Fruit fly (Drosophila melanogaster) whole organism, embryonic: ENCODE data around the gene Nep7.
A peak's percentile ranks its signal among the peaks of the same experiment; 100 is the strongest.

Source experiments
- Bteb2 ChIP-seq: fragments of 200-800 bp; sonication (Bioruptor generic); optimal IDR thresholded peaks from 2 replicates; lab custom pipeline; 2016; ENCODE audit warnings: missing biosample characterization, missing genetic modification characterization
- CG10366 ChIP-seq: fragments of 200-800 bp; sonication (Bioruptor generic); IDR thresholded peaks from 2 replicates; pipeline ENCODE4 v1.3.6; 2022; ENCODE audit warnings: missing biosample characterization, missing genetic modification characterization
- CG10543 ChIP-seq: fragments of 200-800 bp; sonication (Bioruptor generic); optimal IDR thresholded peaks from 3 replicates; lab custom pipeline; 2017; ENCODE audit warnings: missing biosample characterization, mild to moderate bottlenecking, missing genetic modification characterization, moderate library complexity
- CG12391 ChIP-seq: fragments of 200-800 bp; sonication (Bioruptor generic); optimal IDR thresholded peaks from 3 replicates; lab custom pipeline; 2018; ENCODE audit warnings: missing biosample characterization, mild to moderate bottlenecking, missing genetic modification characterization, moderate library complexity
- CG12769 ChIP-seq: fragments of 200-800 bp; sonication (Bioruptor generic); optimal IDR thresholded peaks from 2 replicates; lab custom pipeline; 2019; ENCODE audit warnings: missing biosample characterization, mild to moderate bottlenecking, missing genetic modification characterization, moderate library complexity
- CG13775 ChIP-seq: fragments of 200-800 bp; sonication (Bioruptor generic); optimal IDR thresholded peaks from 3 replicates; lab custom pipeline; 2017; ENCODE audit warnings: missing biosample characterization, mild to moderate bottlenecking, missing genetic modification characterization
- CG14667 ChIP-seq: fragments of 200-800 bp; sonication (Bioruptor generic); IDR thresholded peaks from 2 replicates; pipeline ENCODE4 v1.3.6; 2022; ENCODE audit warnings: missing biosample characterization, missing genetic modification characterization
- CG15696 ChIP-seq: fragments of 200-800 bp; sonication (Bioruptor generic); optimal IDR thresholded peaks from 2 replicates; lab custom pipeline; 2019; ENCODE audit warnings: missing biosample characterization, mild to moderate bottlenecking, missing genetic modification characterization, moderate library complexity
- CG16815 ChIP-seq: fragments of 200-800 bp; sonication (Bioruptor generic); optimal IDR thresholded peaks from 3 replicates; lab custom pipeline; 2017; ENCODE audit warnings: missing biosample characterization, mild to moderate bottlenecking, missing genetic modification characterization
- CG16863 ChIP-seq: fragments of 200-800 bp; sonication (Bioruptor generic); optimal IDR thresholded peaks from 3 replicates; lab custom pipeline; 2016; ENCODE audit warnings: missing biosample characterization, missing genetic modification characterization
- CG17385 ChIP-seq: fragments of 200-800 bp; sonication (Bioruptor generic); optimal IDR thresholded peaks from 3 replicates; lab custom pipeline; 2018; ENCODE audit warnings: missing biosample characterization, mild to moderate bottlenecking, missing genetic modification characterization
- CG30431 ChIP-seq: fragments of 200-800 bp; sonication (Bioruptor generic); optimal IDR thresholded peaks from 2 replicates; lab custom pipeline; 2017; ENCODE audit warnings: missing biosample characterization, missing genetic modification characterization
- CG31365 ChIP-seq: fragments of 200-800 bp; sonication (Bioruptor generic); optimal IDR thresholded peaks from 2 replicates; lab custom pipeline; 2018; ENCODE audit warnings: missing biosample characterization, mild to moderate bottlenecking, missing genetic modification characterization
- CG3163 ChIP-seq: fragments of 200-800 bp; sonication (Bioruptor generic); optimal IDR thresholded peaks from 3 replicates; lab custom pipeline; 2016; ENCODE audit warnings: missing biosample characterization, missing genetic modification characterization
- CG3281 ChIP-seq: fragments of 200-800 bp; sonication (Bioruptor generic); optimal IDR thresholded peaks from 3 replicates; lab custom pipeline; 2017; ENCODE audit warnings: missing biosample characterization, mild to moderate bottlenecking, missing genetic modification characterization
- CG33213 ChIP-seq: fragments of 200-800 bp; sonication (Bioruptor generic); optimal IDR thresholded peaks from 3 replicates; lab custom pipeline; 2016; ENCODE audit warnings: missing biosample characterization, missing genetic modification characterization
- CG5953 ChIP-seq: fragments of 200-800 bp; sonication (Bioruptor generic); IDR thresholded peaks from 2 replicates; pipeline ENCODE4 v1.3.6; 2022; ENCODE audit warnings: missing biosample characterization, missing genetic modification characterization
- CG6689 ChIP-seq: fragments of 200-800 bp; sonication (Bioruptor generic); IDR thresholded peaks from 2 replicates; pipeline ENCODE4 v1.3.6; 2022; ENCODE audit warnings: missing biosample characterization, missing genetic modification characterization
- CG6765 ChIP-seq: fragments of 200-800 bp; sonication (Bioruptor generic); optimal IDR thresholded peaks from 3 replicates; lab custom pipeline; 2017; ENCODE audit warnings: missing biosample characterization, mild to moderate bottlenecking, missing genetic modification characterization
- CG7556 ChIP-seq: fragments of 200-800 bp; sonication (Bioruptor generic); optimal IDR thresholded peaks from 2 replicates; lab custom pipeline; 2017; ENCODE audit warnings: missing biosample characterization, mild to moderate bottlenecking, missing genetic modification characterization
- CG7745 ChIP-seq: fragments of 200-800 bp; sonication (Bioruptor generic); optimal IDR thresholded peaks from 2 replicates; lab custom pipeline; 2018; ENCODE audit warnings: missing biosample characterization, mild to moderate bottlenecking, missing genetic modification characterization, moderate library complexity
- CG7987 ChIP-seq: fragments of 200-800 bp; sonication (Bioruptor generic); optimal IDR thresholded peaks from 2 replicates; lab custom pipeline; 2018; ENCODE audit warnings: missing biosample characterization, mild to moderate bottlenecking, missing genetic modification characterization, moderate library complexity
- CG8281 ChIP-seq: fragments of 200-800 bp; sonication (Bioruptor generic); optimal IDR thresholded peaks from 2 replicates; lab custom pipeline; 2018; ENCODE audit warnings: missing biosample characterization, mild to moderate bottlenecking, missing genetic modification characterization, moderate library complexity
- CHES-1-like ChIP-seq: fragments of 200-800 bp; sonication (Bioruptor generic); optimal IDR thresholded peaks from 2 replicates; lab custom pipeline; 2016; ENCODE audit warnings: missing biosample characterization, missing genetic modification characterization
- D ChIP-seq, 2 experiments: fragments of 200-800 bp in 1 of 2; fragments of >200 bp in 1 of 2; sonication (Bioruptor generic) in 1 of 2; optimal IDR thresholded peaks; 2 replicates in 1 of 2; 3 replicates in 1 of 2; lab custom pipeline; 2017; ENCODE audit warnings: mild to moderate bottlenecking in 1 of 2, missing biosample characterization in 1 of 2, missing genetic modification characterization in 1 of 2, missing genetic modification reagents in 1 of 2
- Ets97D ChIP-seq: fragments of 200-800 bp; sonication (Bioruptor generic); optimal IDR thresholded peaks from 3 replicates; lab custom pipeline; 2016; ENCODE audit warnings: missing biosample characterization, missing genetic modification characterization
- Hey ChIP-seq: fragments of 200-800 bp; sonication (Bioruptor generic); optimal IDR thresholded peaks from 3 replicates; lab custom pipeline; 2018; ENCODE audit warnings: missing biosample characterization, mild to moderate bottlenecking, missing genetic modification characterization
- Sox102F ChIP-seq: fragments of 200-800 bp; sonication (Bioruptor generic); optimal IDR thresholded peaks from 2 replicates; lab custom pipeline; 2018; ENCODE audit warnings: missing biosample characterization, mild to moderate bottlenecking, missing genetic modification characterization, moderate library complexity
- Sry-δ ChIP-seq: fragments of 200-800 bp; sonication (Bioruptor generic); optimal IDR thresholded peaks from 2 replicates; lab custom pipeline; 2016; ENCODE audit warnings: missing biosample characterization, missing genetic modification characterization
- Stat92E ChIP-seq, 3 experiments: fragments of >200 bp in 2 of 3; fragments of 200-800 bp in 1 of 3; sonication (Bioruptor generic) in 1 of 3; optimal IDR thresholded peaks; 2 replicates each; lab custom pipeline; 2017 to 2019; ENCODE audit warnings: missing biosample characterization in 3 of 3, missing genetic modification characterization in 3 of 3, mild to moderate bottlenecking in 1 of 3, moderate library complexity in 1 of 3
- Tbp ChIP-seq: fragments of >200 bp; optimal IDR thresholded peaks from 2 replicates; lab custom pipeline; 2018; ENCODE audit warnings: missing biosample characterization, missing genetic modification characterization
- abd-A ChIP-seq: fragments of 200-800 bp; sonication (Bioruptor generic); optimal IDR thresholded peaks from 3 replicates; lab custom pipeline; 2019; ENCODE audit warnings: missing biosample characterization, mild to moderate bottlenecking, missing genetic modification characterization, moderate library complexity
- ara ChIP-seq: fragments of 200-800 bp; sonication (Bioruptor generic); IDR thresholded peaks from 2 replicates; pipeline ENCODE4 v1.3.6; 2022; ENCODE audit warnings: missing biosample characterization, missing genetic modification characterization
- bowl ChIP-seq: fragments of 200-800 bp; sonication (Bioruptor generic); IDR thresholded peaks from 2 replicates; pipeline ENCODE4 v1.3.6; 2022; ENCODE audit warnings: missing biosample characterization, missing genetic modification characterization
- crol ChIP-seq: fragments of 200-800 bp; sonication (Bioruptor generic); IDR thresholded peaks from 2 replicates; pipeline ENCODE4 v1.3.6; 2022; ENCODE audit warnings: missing biosample characterization, missing genetic modification characterization
- eyg ChIP-seq: fragments of 200-800 bp; sonication (Bioruptor generic); optimal IDR thresholded peaks from 3 replicates; lab custom pipeline; 2016; ENCODE audit warnings: missing biosample characterization, missing genetic modification characterization
- fd102C ChIP-seq: fragments of 200-800 bp; sonication (Bioruptor generic); optimal IDR thresholded peaks from 2 replicates; lab custom pipeline; 2018; ENCODE audit warnings: missing biosample characterization, mild to moderate bottlenecking, missing genetic modification characterization, moderate library complexity
- gem ChIP-seq: fragments of 200-800 bp; sonication (Bioruptor generic); optimal IDR thresholded peaks from 2 replicates; lab custom pipeline; 2019; ENCODE audit warnings: missing biosample characterization, mild to moderate bottlenecking, missing genetic modification characterization, moderate library complexity
- inv ChIP-seq: fragments of 200-800 bp; sonication (Bioruptor generic); IDR thresholded peaks from 2 replicates; pipeline ENCODE4 v1.3.6; 2022; ENCODE audit warnings: missing biosample characterization, missing genetic modification characterization; ENCODE audit not compliant: partially characterized antibody
- kah ChIP-seq: fragments of 200-800 bp; sonication (Bioruptor generic); optimal IDR thresholded peaks from 2 replicates; lab custom pipeline; 2018; ENCODE audit warnings: missing biosample characterization, mild to moderate bottlenecking, missing genetic modification characterization
- ken ChIP-seq: fragments of 200-800 bp; sonication (Bioruptor generic); IDR thresholded peaks from 3 replicates; pipeline ENCODE4 v1.3.6; 2022; ENCODE audit warnings: missing biosample characterization, missing genetic modification characterization
- lmd ChIP-seq: fragments of 200-800 bp; sonication (Bioruptor generic); IDR thresholded peaks from 2 replicates; pipeline ENCODE4 v1.3.6; 2022; ENCODE audit warnings: missing biosample characterization, missing genetic modification characterization
- onecut ChIP-seq: fragments of 200-800 bp; sonication (Bioruptor generic); IDR thresholded peaks from 2 replicates; pipeline ENCODE4 v1.3.6; 2022; ENCODE audit warnings: missing biosample characterization, missing genetic modification characterization
- pfk ChIP-seq: fragments of 200-800 bp; sonication (Bioruptor generic); optimal IDR thresholded peaks from 2 replicates; lab custom pipeline; 2018; ENCODE audit warnings: missing biosample characterization, mild to moderate bottlenecking, missing genetic modification characterization, moderate library complexity
- slp2 ChIP-seq: fragments of 200-800 bp; sonication (Bioruptor generic); optimal IDR thresholded peaks from 2 replicates; lab custom pipeline; 2016; ENCODE audit warnings: missing biosample characterization, missing genetic modification characterization
- so ChIP-seq: fragments of 200-800 bp; sonication (Bioruptor generic); IDR thresholded peaks from 3 replicates; pipeline ENCODE4 v1.3.6; 2022; ENCODE audit warnings: missing biosample characterization, missing genetic modification characterization
- sr ChIP-seq: fragments of 200-800 bp; sonication (Bioruptor generic); IDR thresholded peaks from 3 replicates; pipeline ENCODE4 v1.3.6; 2022; ENCODE audit warnings: missing biosample characterization, missing genetic modification characterization
- tio ChIP-seq: fragments of 200-800 bp; sonication (Bioruptor generic); optimal IDR thresholded peaks from 2 replicates; lab custom pipeline; 2017; ENCODE audit warnings: missing biosample characterization, missing genetic modification characterization, inconsistent platforms
- tup ChIP-seq: fragments of 200-800 bp; sonication (Bioruptor generic); optimal IDR thresholded peaks from 2 replicates; lab custom pipeline; 2016; ENCODE audit warnings: missing biosample characterization, mild to moderate bottlenecking, missing genetic modification characterization, moderate library complexity
- vfl ChIP-seq: fragments of 200-800 bp; sonication (Bioruptor generic); optimal IDR thresholded peaks from 2 replicates; lab custom pipeline; 2016; ENCODE audit warnings: missing biosample characterization, missing genetic modification characterization
- wek ChIP-seq: fragments of 200-800 bp; sonication (Bioruptor generic); optimal IDR thresholded peaks from 3 replicates; lab custom pipeline; 2018; ENCODE audit warnings: missing biosample characterization, mild to moderate bottlenecking, missing genetic modification characterization, moderate library complexity

Gene Nep7

dm6 chr3R:27987329-27987728 lies 32.6 kb downstream of the Nep7 start (continued):
- TF ChIP-seq wek (GFP tag; lab: Kevin White, UChicago), result no peak
- peak; percentile 69; the same call in 2 of the 3 replicates for TF ChIP-seq so (GFP tag; lab: Robert Waterston, UW)
- peak; percentile 67 for TF ChIP-seq CG7556 (GFP tag; lab: Kevin White, UChicago)
- no peak for TF ChIP-seq onecut (GFP tag; lab: Robert Waterston, UW)
- TF ChIP-seq CG30431 (GFP tag; lab: Kevin White, UChicago), result no peak
- TF ChIP-seq CG10366, result peak; percentile 62
- TF ChIP-seq CG10543 (GFP tag; lab: Kevin White, UChicago), result no peak
- TF ChIP-seq CG15696 (tag; lab: Kevin White, UChicago), result no peak
- peak; percentile 79 for TF ChIP-seq CG3281 (GFP tag; lab: Kevin White, UChicago)
- TF ChIP-seq CG6765, result peak; percentile 46
- TF ChIP-seq CHES-1-like, result no peak
- TF ChIP-seq CG3163 (GFP tag; lab: Kevin White, UChicago), result no peak
- no peak for TF ChIP-seq eyg (GFP tag; lab: Kevin White, UChicago)
- no peak for TF ChIP-seq CG31365 (tag; lab: Kevin White, UChicago)
- no peak for TF ChIP-seq CG7745 (tag; lab: Kevin White, UChicago)
- peak; percentile 47; the same call in 1 of the 2 replicates for TF ChIP-seq CG5953 (GFP tag; lab: Robert Waterston, UW)
- peak; percentile 75 for TF ChIP-seq CG13775 (GFP tag; lab: Kevin White, UChicago)
- TF ChIP-seq lmd (GFP tag; lab: Robert Waterston, UW), result peak; percentile 76
- no peak for TF ChIP-seq inv (GFP tag; lab: Robert Waterston, UW)
- no peak for TF ChIP-seq Tbp (GFP tag; lab: Kevin White, UChicago)
- peak; percentile 57 for TF ChIP-seq CG14667 (GFP tag; lab: Robert Waterston, UW)
- TF ChIP-seq gem (tag; lab: Kevin White, UChicago), result peak; percentile 86
- TF ChIP-seq Sry-δ, result no peak
- TF ChIP-seq abd-A (tag; lab: Kevin White, UChicago), result no peak
- TF ChIP-seq slp2 (GFP tag; lab: Kevin White, UChicago), result no peak
- TF ChIP-seq Sox102F, result peak; percentile 74
- TF ChIP-seq CG12391 (tag; lab: Kevin White, UChicago), result peak; percentile 76
- no peak for TF ChIP-seq Stat92E (GFP tag; optimal IDR thresholded peaks at IDR 0.05; lab: Kevin White, UChicago)
- peak; percentile 32; the same call in 1 of the 2 replicates for TF ChIP-seq ara
- TF ChIP-seq kah (GFP tag; lab: Kevin White, UChicago), result no peak
- TF ChIP-seq CG12769 (tag; lab: Kevin White, UChicago), result no peak
- no peak for TF ChIP-seq tup (GFP tag; lab: Kevin White, UChicago)
- no peak for TF ChIP-seq CG7987 (GFP tag; lab: Kevin White, UChicago)
- TF ChIP-seq CG8281 (tag; lab: Kevin White, UChicago), result no peak
- no peak for TF ChIP-seq Ets97D (GFP tag; lab: Kevin White, UChicago)
- no peak; the same call in 2 of the 3 replicates for TF ChIP-seq ken (GFP tag; lab: Robert Waterston, UW)
- TF ChIP-seq pfk (GFP tag; lab: Kevin White, UChicago), result no peak
- TF ChIP-seq sr, result no peak
- TF ChIP-seq Bteb2, result peak; percentile 1
- no peak for TF ChIP-seq crol (GFP tag; lab: Robert Waterston, UW)
- TF ChIP-seq CG6689, result peak; percentile 61
- TF ChIP-seq CG16815 (GFP tag; lab: Kevin White, UChicago), result peak; percentile 40
- TF ChIP-seq CG17385 (GFP tag; lab: Kevin White, UChicago), result peak; percentile 69
- TF ChIP-seq tio (GFP tag; lab: Kevin White, UChicago), result peak; percentile 75
- no peak for TF ChIP-seq bowl (GFP tag; lab: Robert Waterston, UW)
- no peak for TF ChIP-seq vfl (GFP tag; lab: Kevin White, UChicago)
- no peak for TF ChIP-seq D (optimal IDR thresholded peaks at IDR 0.05; lab: Kevin White, UChicago)
- TF ChIP-seq D (GFP tag; optimal IDR thresholded peaks at IDR 0.05; lab: Kevin White, UChicago), result no peak
- TF ChIP-seq Hey, result no peak
- TF ChIP-seq CG33213, result no peak
- TF ChIP-seq CG16863 (GFP tag; lab: Kevin White, UChicago), result no peak
- no peak for TF ChIP-seq fd102C (GFP tag; lab: Kevin White, UChicago)
